Worm (Caenorhabditis elegans) whole organism, L1 larva: Measurements from ENCODE around the gene ram-2.

Experiments
- F16B12.6 ChIP-seq: fragments of 150-350 bp; optimal IDR thresholded peaks from 2 replicates; lab custom pipeline; 2014; ENCODE audit warnings: missing biosample characterization, missing genetic modification characterization
- alr-1 ChIP-seq: fragments of 200-800 bp; sonication (Bioruptor generic); optimal IDR thresholded peaks from 2 replicates; lab custom pipeline; 2018; ENCODE audit warnings: borderline replicate concordance, mild to moderate bottlenecking, missing genetic modification characterization, missing compliant biosample characterization
- ama-1 ChIP-seq: fragments of 150-350 bp; optimal IDR thresholded peaks from 2 replicates; lab custom pipeline; 2014
- blmp-1 ChIP-seq: fragments of 150-350 bp; optimal IDR thresholded peaks from 2 replicates; lab custom pipeline; 2014; ENCODE audit warnings: missing biosample characterization, missing genetic modification characterization
- ceh-8 ChIP-seq: fragments of 200-800 bp; sonication (Bioruptor generic); optimal IDR thresholded peaks from 2 replicates; lab custom pipeline; 2018; ENCODE audit warnings: mild to moderate bottlenecking, missing genetic modification characterization, moderate library complexity, missing compliant biosample characterization
- ceh-90 ChIP-seq: sonication (generic microtip); optimal IDR thresholded peaks from 2 replicates; lab custom pipeline; 2016; ENCODE audit warnings: missing genetic modification characterization, missing compliant biosample characterization
- dpl-1 ChIP-seq, 3 experiments: fragments of 150-350 bp in 2 of 3; sonication (generic microtip) in 1 of 3; optimal IDR thresholded peaks; 2 replicates each; lab custom pipeline; 2014 to 2017; ENCODE audit warnings: missing biosample characterization in 3 of 3, missing genetic modification characterization in 3 of 3, missing genetic modification reagents in 3 of 3
- dsc-1 ChIP-seq: sonication (generic microtip); optimal IDR thresholded peaks from 2 replicates; lab custom pipeline; 2016; ENCODE audit warnings: mild to moderate bottlenecking, missing genetic modification characterization, missing compliant biosample characterization
- efl-1 ChIP-seq, 4 experiments: fragments of 150-350 bp; optimal IDR thresholded peaks in 3 of 4; peaks in 1 of 4; 1 replicate in 1 of 4; 2 replicates in 3 of 4; lab custom pipeline; 2014; ENCODE audit warnings: missing biosample characterization in 2 of 4, missing genetic modification characterization in 2 of 4, missing genetic modification reagents in 2 of 4
- efl-3 ChIP-seq: fragments of 200-800 bp; sonication (Bioruptor generic); optimal IDR thresholded peaks from 2 replicates; lab custom pipeline; 2018; ENCODE audit warnings: mild to moderate bottlenecking, missing genetic modification characterization, missing compliant biosample characterization
- egl-13 ChIP-seq: sonication (generic microtip); optimal IDR thresholded peaks from 2 replicates; lab custom pipeline; 2016; ENCODE audit warnings: missing genotype, missing genetic modification reagents, missing genetic modification characterization, missing compliant biosample characterization
- egl-27 ChIP-seq, 2 experiments: fragments of 150-350 bp in 1 of 2; sonication (generic microtip); optimal IDR thresholded peaks; 3 replicates each; lab custom pipeline; 2017 to 2018; ENCODE audit warnings: missing biosample characterization in 2 of 2, missing genetic modification characterization in 2 of 2, missing genetic modification reagents in 2 of 2
- elt-3 ChIP-seq, 6 experiments: fragments of 150-350 bp in 1 of 6; sonication (generic microtip); optimal IDR thresholded peaks; 2 replicates each; lab custom pipeline; 2017 to 2018; ENCODE audit warnings: missing biosample characterization in 6 of 6, missing genetic modification characterization in 6 of 6, inconsistent platforms in 1 of 6
- ets-5 ChIP-seq: fragments of 200-800 bp; sonication (Bioruptor generic); IDR thresholded peaks from 2 replicates; pipeline ENCODE4 v1.3.6; 2022; ENCODE audit warnings: missing genetic modification characterization, missing compliant biosample characterization
- fkh-8 ChIP-seq: sonication (generic microtip); optimal IDR thresholded peaks from 2 replicates; lab custom pipeline; 2016; ENCODE audit warnings: mild to moderate bottlenecking, missing genetic modification characterization, missing compliant biosample characterization
- grh-1 ChIP-seq: fragments of 200-800 bp; sonication (Bioruptor generic); IDR thresholded peaks from 2 replicates; pipeline ENCODE4 v1.3.6; 2022; ENCODE audit warnings: missing genetic modification reagents, missing genetic modification characterization, missing compliant biosample characterization
- hpl-2 ChIP-seq: fragments of 150-350 bp; optimal IDR thresholded peaks from 2 replicates; lab custom pipeline; 2014; ENCODE audit warnings: missing biosample characterization, missing genetic modification reagents, missing genetic modification characterization
- isw-1 ChIP-seq: fragments of 200-800 bp; sonication (Bioruptor generic); IDR thresholded peaks from 2 replicates; pipeline ENCODE4 v1.3.6; 2022; ENCODE audit warnings: missing genetic modification characterization, missing compliant biosample characterization
- jun-1 ChIP-seq: fragments of 150-350 bp; optimal IDR thresholded peaks from 2 replicates; lab custom pipeline; 2014; ENCODE audit warnings: missing biosample characterization, missing genetic modification reagents, missing genetic modification characterization
- lin-13 ChIP-seq: fragments of 150-350 bp; optimal IDR thresholded peaks from 2 replicates; lab custom pipeline; 2014; ENCODE audit warnings: missing biosample characterization, missing genetic modification reagents, missing genetic modification characterization
- lin-14 ChIP-seq: fragments of 200-800 bp; sonication (Bioruptor generic); optimal IDR thresholded peaks from 2 replicates; lab custom pipeline; 2018; ENCODE audit warnings: mild to moderate bottlenecking, missing genetic modification characterization, moderate library complexity, missing compliant biosample characterization
- lin-35 ChIP-seq, 2 experiments: fragments of 150-350 bp; optimal IDR thresholded peaks; 2 replicates each; lab custom pipeline; 2014; ENCODE audit warnings: missing biosample characterization in 2 of 2, missing genetic modification characterization in 2 of 2, missing genetic modification reagents in 2 of 2
- mab-9 ChIP-seq: fragments of 200-800 bp; sonication (Bioruptor generic); IDR thresholded peaks from 2 replicates; pipeline ENCODE4 v1.3.6; 2022; ENCODE audit warnings: missing genetic modification reagents, missing genetic modification characterization, missing compliant biosample characterization
- mdl-1 ChIP-seq, 2 experiments: fragments of 150-350 bp; optimal IDR thresholded peaks; 2 replicates each; lab custom pipeline; 2014 to 2017; ENCODE audit warnings: missing biosample characterization in 2 of 2, missing genetic modification characterization in 2 of 2, inconsistent platforms in 1 of 2
- mef-2 ChIP-seq: fragments of 150-350 bp; optimal IDR thresholded peaks from 2 replicates; lab custom pipeline; 2014; ENCODE audit warnings: missing biosample characterization, missing genetic modification characterization
- mep-1 ChIP-seq: fragments of 150-350 bp; optimal IDR thresholded peaks from 2 replicates; lab custom pipeline; 2014; ENCODE audit warnings: missing biosample characterization, missing genetic modification characterization
- nhr-28 ChIP-seq: fragments of 150-350 bp; optimal IDR thresholded peaks from 2 replicates; lab custom pipeline; 2014; ENCODE audit warnings: missing biosample characterization, missing genetic modification characterization
- nhr-47 ChIP-seq: sonication (generic microtip); optimal IDR thresholded peaks from 2 replicates; lab custom pipeline; 2016; ENCODE audit warnings: mild to moderate bottlenecking, missing genetic modification characterization, moderate library complexity, missing compliant biosample characterization
- nhr-71 ChIP-seq: sonication (generic microtip); optimal IDR thresholded peaks from 2 replicates; lab custom pipeline; 2016; ENCODE audit warnings: mild to moderate bottlenecking, missing genetic modification characterization, moderate library complexity, missing compliant biosample characterization
- nhr-84 ChIP-seq: sonication (generic microtip); optimal IDR thresholded peaks from 2 replicates; lab custom pipeline; 2017; ENCODE audit warnings: missing biosample characterization, missing genetic modification characterization
- nhr-85 ChIP-seq: sonication (generic microtip); peaks from one replicate; lab custom pipeline; 2016; ENCODE audit warnings: missing genetic modification characterization, inconsistent platforms, missing compliant biosample characterization
- pag-3 ChIP-seq: sonication (generic microtip); optimal IDR thresholded peaks from 2 replicates; lab custom pipeline; 2017; ENCODE audit warnings: missing genetic modification characterization, mild to moderate bottlenecking, missing compliant biosample characterization, antibody characterized with exemption, borderline replicate concordance; ENCODE audit not compliant: insufficient read depth
- pqm-1 ChIP-seq: sonication (generic microtip); optimal IDR thresholded peaks from 3 replicates; lab custom pipeline; 2017; ENCODE audit warnings: missing biosample characterization, missing genetic modification characterization
- sptf-1 ChIP-seq: fragments of 150-350 bp; optimal IDR thresholded peaks from 2 replicates; lab custom pipeline; 2014; ENCODE audit warnings: missing biosample characterization, missing genetic modification characterization
- swsn-7 ChIP-seq: sonication (generic microtip); optimal IDR thresholded peaks from 2 replicates; lab custom pipeline; 2016; ENCODE audit warnings: missing genetic modification characterization, missing compliant biosample characterization
- tbx-2 ChIP-seq: sonication (generic microtip); optimal IDR thresholded peaks from 2 replicates; lab custom pipeline; 2016; ENCODE audit warnings: missing genetic modification characterization, missing compliant biosample characterization
- tlp-1 ChIP-seq: fragments of 150-350 bp; optimal IDR thresholded peaks from 2 replicates; lab custom pipeline; 2014; ENCODE audit warnings: missing biosample characterization, missing genetic modification characterization
- unc-30 ChIP-seq: sonication (generic microtip); optimal IDR thresholded peaks from 2 replicates; lab custom pipeline; 2017; ENCODE audit warnings: missing biosample characterization, missing genetic modification characterization
- unc-62 ChIP-seq: fragments of 150-350 bp; optimal IDR thresholded peaks from 2 replicates; lab custom pipeline; 2014; ENCODE audit warnings: missing biosample characterization, missing genetic modification reagents, missing genetic modification characterization
- unc-86 ChIP-seq: sonication (generic microtip); optimal IDR thresholded peaks from 2 replicates; lab custom pipeline; 2016; ENCODE audit warnings: missing genetic modification characterization, missing compliant biosample characterization
- unc-98 ChIP-seq: fragments of 200-800 bp; sonication (Bioruptor generic); IDR thresholded peaks from 2 replicates; pipeline ENCODE4 v1.3.6; 2022; ENCODE audit warnings: missing genetic modification characterization, missing compliant biosample characterization
- xbp-1 ChIP-seq: sonication (generic microtip); optimal IDR thresholded peaks from 2 replicates; lab custom pipeline; 2016; ENCODE audit warnings: missing genetic modification characterization, missing compliant biosample characterization

The ram-2 gene

DNA sequence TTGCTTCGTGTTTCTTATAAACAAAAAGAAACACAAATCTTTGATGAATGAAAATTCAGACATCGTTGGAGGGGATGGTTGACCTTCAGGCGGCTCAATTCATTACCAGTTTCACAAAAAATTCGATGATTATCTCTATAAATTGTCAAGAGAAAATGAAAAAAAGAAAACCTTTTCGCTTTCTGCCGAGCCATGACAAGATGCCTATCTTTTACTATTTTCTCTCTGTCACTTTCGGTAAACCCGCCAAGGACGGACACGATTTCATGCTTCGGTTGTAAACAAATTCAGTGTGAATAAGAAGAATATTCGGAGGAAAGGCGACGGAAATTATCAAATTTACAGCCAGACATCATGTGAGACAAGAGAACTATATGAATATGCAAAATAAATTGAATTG is 4.0 kb upstream of the ram-2 start (continued):
- TF ChIP-seq ama-1 (no peak), tlp-1 (tag; lab: Kevin White, UChicago) (no peak), jun-1 (tag; lab: Kevin White, UChicago) (no peak), unc-86 (tag; lab: Kevin White, UChicago) (no peak), blmp-1 (peak; percentile 81), pqm-1 (tag; lab: Kevin White, UChicago) (no peak), alr-1 (tag; lab: Kevin White, UChicago) (no peak), unc-62 (GFP tag; lab: Kevin White, UChicago) (no peak)

DNA sequence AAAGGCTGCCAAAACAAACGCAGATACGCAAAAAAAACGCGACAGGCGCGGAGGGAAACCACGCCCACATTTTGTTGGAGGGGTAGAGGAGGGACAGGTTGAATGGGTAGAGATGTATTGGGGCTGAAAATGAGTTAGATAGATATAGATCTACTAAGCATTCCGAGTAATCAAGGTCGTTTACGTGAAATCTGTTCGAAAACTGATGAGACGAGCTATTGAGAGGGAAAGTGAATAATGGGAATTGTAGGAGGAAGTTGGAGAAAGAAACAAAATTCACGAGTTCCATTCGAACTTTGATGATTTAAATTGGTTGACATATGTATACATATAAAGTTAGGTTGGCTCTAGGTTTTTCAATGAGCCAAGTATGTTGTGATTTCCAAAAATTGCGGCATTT is 203 bp upstream of the ram-2 start:
- TF ChIP-seq sptf-1 (tag; lab: Kevin White, UChicago), result no peak
- TF ChIP-seq jun-1 (tag; lab: Kevin White, UChicago), result no peak
- no peak for TF ChIP-seq grh-1 (GFP tag; lab: Robert Waterston, UW)
- TF ChIP-seq nhr-85 (tag; lab: Kevin White, UChicago), result peak; percentile 88
- no peak for TF ChIP-seq egl-27 (tag; optimal IDR thresholded peaks at IDR 0.05; lab: Kevin White, UChicago)
- TF ChIP-seq lin-35 (GFP tag; optimal IDR thresholded peaks at IDR 0.05; lab: Kevin White, UChicago), result no peak
- peak; percentile 56 for TF ChIP-seq lin-14
- TF ChIP-seq isw-1 (GFP tag; lab: Robert Waterston, UW), result no peak
- TF ChIP-seq xbp-1 (tag; lab: Kevin White, UChicago), result no peak
- no peak for TF ChIP-seq nhr-71

DNA sequence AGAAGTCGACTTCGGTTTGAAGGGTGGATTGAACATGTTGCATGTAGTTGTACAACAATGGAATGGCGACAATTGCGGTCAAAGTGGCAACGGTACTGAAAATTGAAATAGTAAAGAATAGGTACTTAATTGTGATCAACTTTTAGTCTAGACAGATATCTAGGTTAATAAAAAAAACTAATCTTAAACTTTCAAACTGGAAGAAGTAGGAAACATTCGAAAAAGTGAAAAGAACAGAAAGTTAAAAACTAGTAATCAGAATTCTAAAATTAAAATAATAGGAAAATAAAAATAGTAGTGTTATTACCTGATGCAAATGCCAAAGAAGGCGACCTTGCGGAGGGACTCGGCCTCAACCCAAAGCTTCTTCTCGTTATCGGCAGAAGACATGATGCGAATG is 246 bp downstream of the ram-2 start:
- TF ChIP-seq unc-98 (GFP tag; lab: Robert Waterston, UW) (no peak), efl-1 (optimal IDR thresholded peaks at IDR 0.05; lab: Kevin White, UChicago) (no peak), efl-1 (GFP tag; optimal IDR thresholded peaks at IDR 0.05 in 1 of 2; lab: Kevin White, UChicago) (peak in 1 of 2 experiments; percentile 14)

DNA sequence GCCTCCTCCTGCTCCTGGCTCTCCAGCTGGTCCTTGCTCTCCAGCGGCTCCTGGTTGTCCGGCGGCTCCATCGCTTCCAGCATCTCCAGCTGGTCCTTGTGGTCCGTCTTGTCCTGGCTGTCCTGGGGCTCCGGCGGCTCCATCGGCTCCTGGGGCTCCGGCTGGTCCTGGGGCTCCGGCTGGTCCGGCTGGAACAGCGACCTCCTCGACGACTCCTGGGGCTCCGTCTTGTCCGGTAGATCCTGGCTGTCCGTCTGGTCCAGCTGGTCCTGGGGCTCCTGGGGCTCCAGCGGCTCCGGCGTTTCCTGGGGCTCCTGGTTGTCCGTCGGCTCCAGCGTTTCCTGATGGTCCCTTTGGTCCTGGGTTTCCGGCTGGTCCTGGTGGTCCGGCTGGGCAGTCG is 947 bp downstream of the ram-2 start:
- peak; percentile 84 for TF ChIP-seq ceh-8 (GFP tag; lab: Kevin White, UChicago)
- no peak for TF ChIP-seq unc-30

ce11 chrII:11015210-11015609 is 1.5 kb downstream of the ram-2 start:
- TF ChIP-seq nhr-85 (tag; lab: Kevin White, UChicago) (peak; percentile 22), pag-3 (tag; lab: Kevin White, UChicago) (peak; percentile 11), elt-3 (tag; optimal IDR thresholded peaks at IDR 0.05; lab: Kevin White, UChicago) (peak in 1 of 6 experiments; percentile 77), ama-1 (peak; percentile 32), ets-5 (no peak), efl-1 (optimal IDR thresholded peaks at IDR 0.05; lab: Kevin White, UChicago) (peak in 1 of 2 experiments; percentile 13), efl-1 (GFP tag; optimal IDR thresholded peaks at IDR 0.05 in 1 of 2; lab: Kevin White, UChicago) (peak in 1 of 2 experiments; percentile 17), lin-14 (peak; percentile 37), nhr-71 (no peak), grh-1 (GFP tag; lab: Robert Waterston, UW) (0 out of 2 replicates have a peak, but pooled peaks have one; percentile 7), nhr-47 (tag; lab: Kevin White, UChicago) (no peak), lin-35 (GFP tag; optimal IDR thresholded peaks at IDR 0.05; lab: Kevin White, UChicago) (peak in 1 of 2 experiments; percentile 43), fkh-8 (tag; lab: Kevin White, UChicago) (no peak), efl-3 (GFP tag; lab: Kevin White, UChicago) (no peak), mep-1 (tag; lab: Kevin White, UChicago) (no peak), mab-9 (no peak), egl-13 (tag; lab: Kevin White, UChicago) (no peak)

ce11 chrII:11013667-11014066 is 3.0 kb downstream of the ram-2 start, which contains the start of gene col-81:
col-81 (minus strand) TSS chrII:11013767.
- TF ChIP-seq grh-1 (GFP tag; lab: Robert Waterston, UW), result no peak
- no peak for TF ChIP-seq nhr-84 (tag; lab: Kevin White, UChicago)
- no peak for TF ChIP-seq nhr-28 (tag; lab: Kevin White, UChicago)
- no peak for TF ChIP-seq mep-1 (tag; lab: Kevin White, UChicago)
- TF ChIP-seq dpl-1 (GFP tag; optimal IDR thresholded peaks at IDR 0.05; lab: Kevin White, UChicago), result no peak
- no peak for TF ChIP-seq mef-2 (tag; lab: Kevin White, UChicago)
- no peak for TF ChIP-seq dsc-1 (tag; lab: Kevin White, UChicago)
- no peak for TF ChIP-seq F16B12.6 (tag; lab: Kevin White, UChicago)
- TF ChIP-seq mdl-1 (tag; optimal IDR thresholded peaks at IDR 0.05; lab: Kevin White, UChicago), result no peak
- no peak for TF ChIP-seq swsn-7 (tag; lab: Kevin White, UChicago)
- no peak for TF ChIP-seq pag-3 (tag; lab: Kevin White, UChicago)
- TF ChIP-seq mab-9, result no peak
- TF ChIP-seq egl-13 (tag; lab: Kevin White, UChicago), result no peak
- no peak for TF ChIP-seq lin-13
- TF ChIP-seq tbx-2 (tag; lab: Kevin White, UChicago), result no peak
- no peak for TF ChIP-seq unc-98 (GFP tag; lab: Robert Waterston, UW)
- no peak for TF ChIP-seq lin-35 (GFP tag; optimal IDR thresholded peaks at IDR 0.05; lab: Kevin White, UChicago)
- no peak for TF ChIP-seq hpl-2 (GFP tag; lab: Kevin White, UChicago)
- no peak for TF ChIP-seq ceh-90 (tag; lab: Kevin White, UChicago)
